Fruit fly (Drosophila melanogaster) S2 (cell line): ENCODE data around the gene ect.

Experiments
- CG8478 ChIP-seq: fragments of >200 bp; optimal IDR thresholded peaks from 2 replicates; lab custom pipeline; 2018
- CTCF ChIP-seq, 2 experiments: fragments of >200 bp; optimal IDR thresholded peaks; 2 replicates each; lab custom pipeline; 2018

DNA sequence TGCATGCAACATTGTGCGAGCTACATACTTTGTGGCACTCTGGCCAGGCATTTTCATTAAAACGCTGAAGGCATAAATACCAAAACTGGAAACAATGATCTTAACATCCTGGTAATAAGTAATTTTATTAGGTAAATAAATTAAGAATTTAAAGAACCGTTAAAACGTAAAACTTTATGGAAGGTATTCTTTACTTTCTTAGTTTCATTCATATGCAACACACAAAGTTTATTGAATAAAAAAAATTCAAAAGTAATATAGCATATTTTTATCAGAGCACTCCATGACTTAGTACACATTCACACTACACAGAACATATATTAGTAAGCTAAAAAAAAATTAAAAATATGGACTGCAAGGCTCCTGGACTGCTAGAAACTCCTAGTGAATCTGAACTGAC lies 13.7 kb upstream of the ect start, which contains the start of gene CG8065:
- TF ChIP-seq CG8478: no peak
- TF ChIP-seq CTCF (optimal IDR thresholded peaks at IDR 0.05; lab: Kevin White, UChicago): no peak
